Fruit fly (Drosophila melanogaster): ENCODE data around the gene Tim17a2.
A peak's percentile ranks its signal among the peaks of the same experiment; 100 is the strongest.

The Tim17a2 gene

DNA sequence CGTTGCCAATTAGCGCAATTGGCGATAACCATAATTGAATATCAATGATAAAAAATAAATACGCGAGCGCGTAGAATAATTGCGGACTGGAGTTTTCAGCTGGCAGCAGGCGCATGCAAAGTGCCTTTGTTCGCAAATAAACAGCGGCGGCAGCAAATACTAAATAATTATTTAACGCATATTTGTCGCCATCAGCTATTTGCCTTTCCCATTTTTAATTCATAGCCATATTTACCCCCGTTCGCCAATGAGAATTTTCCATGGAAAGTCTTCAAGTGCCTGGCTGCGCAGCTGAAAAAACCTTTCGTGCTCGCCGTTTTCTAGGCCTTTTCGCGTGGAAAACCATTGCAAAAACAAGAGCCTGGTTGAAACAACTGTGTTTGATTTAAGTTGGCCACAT lies 39.4 kb upstream of the Tim17a2 start (continued):
- TF ChIP-seq CG6808 (GFP tag; optimal IDR thresholded peaks at IDR 0.05) (no peak), spab (GFP tag; optimal IDR thresholded peaks at IDR 0.05) (no peak), CG11294 (GFP tag; IDR thresholded peaks at IDR 0.05) (no peak), vri (GFP tag; optimal IDR thresholded peaks at IDR 0.05) (peak; percentile 29), Met (GFP tag; optimal IDR thresholded peaks at IDR 0.05) (peak; percentile 16), CG34406 (GFP tag; optimal IDR thresholded peaks at IDR 0.05) (no peak), CG3032 (tag; optimal IDR thresholded peaks at IDR 0.05) (no peak), topi (GFP tag; optimal IDR thresholded peaks at IDR 0.05) (no peak), CG6854 (GFP tag; optimal IDR thresholded peaks at IDR 0.05) (peak; percentile 17)

DNA sequence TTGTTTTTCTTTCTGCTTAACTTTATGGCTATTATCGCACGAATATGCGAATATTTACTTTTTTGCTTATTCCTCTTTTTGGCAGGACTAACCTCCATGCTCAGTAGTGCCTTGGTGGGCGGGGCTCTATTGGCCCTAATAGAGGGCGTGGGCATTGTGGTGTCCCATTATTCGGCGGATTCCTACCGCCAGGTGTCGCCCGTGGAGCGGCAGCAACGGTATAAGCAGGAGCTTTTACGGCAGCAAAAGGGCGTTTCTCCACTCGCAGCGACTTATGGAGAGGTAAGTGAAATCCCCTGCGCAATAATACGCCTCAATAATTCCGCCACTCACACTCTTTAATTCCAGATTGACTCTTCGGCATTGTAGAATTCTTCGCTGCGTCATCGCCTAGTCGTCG lies 38.1 kb upstream of the Tim17a2 start:
- no peak for TF ChIP-seq CG16779 (tag; optimal IDR thresholded peaks at IDR 0.05)
- peak; percentile 33 for TF ChIP-seq CG3919 (GFP tag; optimal IDR thresholded peaks at IDR 0.05)
- no peak for TF ChIP-seq CG8119 (GFP tag; IDR thresholded peaks at IDR 0.05)
- peak; percentile 0 for TF ChIP-seq CG1621 (tag; optimal IDR thresholded peaks at IDR 0.05)
- peak; percentile 26 for TF ChIP-seq svp (GFP tag)
- no peak for TF ChIP-seq Blimp-1 (GFP tag; optimal IDR thresholded peaks at IDR 0.05)
- peak; percentile 57 for TF ChIP-seq Eip78C (GFP tag)
- no peak for TF ChIP-seq CG11902 (GFP tag; optimal IDR thresholded peaks at IDR 0.05)
- TF ChIP-seq lz (GFP tag; optimal IDR thresholded peaks at IDR 0.05): peak; percentile 19
- no peak for TF ChIP-seq ss (GFP tag; optimal IDR thresholded peaks at IDR 0.05)
- TF ChIP-seq CG6854 (GFP tag; optimal IDR thresholded peaks at IDR 0.05): peak; percentile 8
- TF ChIP-seq CG6163 (GFP tag; IDR thresholded peaks at IDR 0.05): peak; percentile 39; the same call in 1 of the 3 replicates
- no peak for TF ChIP-seq CG11294 (GFP tag; IDR thresholded peaks at IDR 0.05)
- TF ChIP-seq CG4318 (GFP tag; optimal IDR thresholded peaks at IDR 0.05): no peak
- peak; percentile 21 for TF ChIP-seq CG7368 (GFP tag; optimal IDR thresholded peaks at IDR 0.05)
- no peak for TF ChIP-seq esn (GFP tag; optimal IDR thresholded peaks at IDR 0.05)

DNA sequence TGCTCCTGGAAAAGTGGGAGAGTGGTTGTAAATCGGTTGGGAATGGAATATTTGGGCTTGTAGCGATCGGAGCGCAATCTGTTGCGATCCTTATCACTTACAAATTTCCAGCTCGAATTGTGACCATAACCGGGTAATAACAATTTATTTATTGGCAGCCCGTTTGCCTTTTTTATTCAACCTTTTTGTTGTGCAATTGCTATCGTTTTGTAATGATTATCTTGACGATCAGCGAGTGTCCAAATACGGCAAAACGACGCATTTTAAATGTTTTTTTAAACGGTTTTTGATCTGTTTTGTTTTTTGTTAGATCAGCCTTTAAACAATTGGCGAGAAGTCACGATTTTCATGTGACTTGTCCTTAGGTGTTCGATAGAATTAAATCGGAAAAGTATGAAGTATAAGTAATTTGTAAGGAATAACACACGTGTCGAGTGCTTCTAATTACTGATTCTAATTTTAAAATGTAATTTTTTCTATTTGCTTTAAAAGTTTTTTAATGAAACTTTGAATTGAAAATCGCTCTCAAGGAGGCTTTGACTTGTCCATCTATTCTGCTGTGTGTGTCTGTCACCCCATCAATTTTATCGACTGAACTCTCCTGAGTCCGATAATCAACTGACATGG lies 37.2 kb upstream of the Tim17a2 start, which contains the start of gene Tim17b1:
Gene Tim17b1 (plus strand): TSS at position 577 of the 627 bp plus-strand sequence.
- TF ChIP-seq Ets96B (tag; optimal IDR thresholded peaks at IDR 0.05) (no peak), Eip78C (GFP tag) (peak; percentile 47), salr (GFP tag; optimal IDR thresholded peaks at IDR 0.05) (no peak), CG10669 (GFP tag; optimal IDR thresholded peaks at IDR 0.05) (no peak), CG6163 (GFP tag; IDR thresholded peaks at IDR 0.05) (no peak), CG6854 (GFP tag; optimal IDR thresholded peaks at IDR 0.05) (no peak), CG8319 (GFP tag; optimal IDR thresholded peaks at IDR 0.05) (no peak), CG32006 (GFP tag; optimal IDR thresholded peaks at IDR 0.05) (no peak), CG8632 (GFP tag; optimal IDR thresholded peaks at IDR 0.05) (no peak), CG10631 (GFP tag; optimal IDR thresholded peaks at IDR 0.05) (no peak), CG16779 (tag; optimal IDR thresholded peaks at IDR 0.05) (no peak), CG6808 (GFP tag; optimal IDR thresholded peaks at IDR 0.05) (no peak), fd85E (GFP tag; optimal IDR thresholded peaks at IDR 0.05) (no peak), Sox14 (GFP tag; optimal IDR thresholded peaks at IDR 0.05) (no peak), vri (GFP tag; optimal IDR thresholded peaks at IDR 0.05) (peak; percentile 75), Blimp-1 (GFP tag; optimal IDR thresholded peaks at IDR 0.05) (no peak), CG6276 (GFP tag; optimal IDR thresholded peaks at IDR 0.05) (no peak)

DNA sequence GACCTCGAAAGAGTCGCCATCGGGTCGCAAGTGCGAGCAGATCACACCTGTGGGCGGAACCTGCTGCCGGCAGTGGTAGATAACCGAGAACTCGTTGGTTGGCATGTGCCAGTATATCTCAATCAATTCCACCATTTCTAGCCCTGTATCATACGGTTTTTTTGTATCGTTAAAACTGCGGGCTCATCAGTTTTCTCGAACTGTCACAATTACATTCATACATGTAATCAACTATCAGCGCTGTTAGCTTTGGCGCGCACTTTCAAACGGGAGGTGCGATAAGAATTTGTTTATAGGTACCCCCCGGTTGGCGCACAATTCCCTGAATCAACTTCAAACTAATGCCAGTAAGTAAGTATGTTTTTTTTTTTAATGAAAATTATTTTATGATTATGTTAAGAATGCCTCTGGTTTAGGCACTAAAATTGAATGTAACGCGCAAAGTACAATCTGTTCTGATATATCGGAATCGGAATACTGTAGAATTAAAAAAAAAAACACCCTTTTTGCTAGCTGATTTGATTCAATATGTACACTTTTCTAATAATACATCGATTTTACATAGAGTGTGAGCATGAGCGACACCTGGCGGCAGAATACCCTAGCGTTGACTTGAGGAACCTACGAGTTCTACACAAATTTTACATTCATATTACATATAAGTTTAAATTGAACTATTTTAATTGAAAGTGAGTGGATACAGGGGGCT lies 36.3 kb upstream of the Tim17a2 start:
- TF ChIP-seq Hr39 (GFP tag; optimal IDR thresholded peaks at IDR 0.05): peak; percentile 61
- TF ChIP-seq fkh (GFP tag; optimal IDR thresholded peaks at IDR 0.05): peak; percentile 54
- TF ChIP-seq esn (GFP tag; optimal IDR thresholded peaks at IDR 0.05): peak; percentile 54
- peak; percentile 46 for TF ChIP-seq Sox14 (GFP tag; optimal IDR thresholded peaks at IDR 0.05)
- no peak for TF ChIP-seq CG6808 (GFP tag; optimal IDR thresholded peaks at IDR 0.05)
- TF ChIP-seq Blimp-1 (GFP tag; optimal IDR thresholded peaks at IDR 0.05): peak; percentile 46
- no peak for TF ChIP-seq CG11762 (GFP tag; optimal IDR thresholded peaks at IDR 0.05; ENCODE audit: insufficient read depth)
- no peak for TF ChIP-seq CG34406 (GFP tag; optimal IDR thresholded peaks at IDR 0.05)
- peak; percentile 34 for TF ChIP-seq Ets21C (GFP tag; optimal IDR thresholded peaks at IDR 0.05)
- TF ChIP-seq CG10631 (GFP tag; optimal IDR thresholded peaks at IDR 0.05): peak; percentile 48
- TF ChIP-seq lz (GFP tag; optimal IDR thresholded peaks at IDR 0.05): peak; percentile 48
- peak; percentile 11 for TF ChIP-seq svp (GFP tag)
- TF ChIP-seq Eip78C (GFP tag): peak; percentile 61
- peak; percentile 55 for TF ChIP-seq cyc (GFP tag; optimal IDR thresholded peaks at IDR 0.05)
- no peak for TF ChIP-seq dsx (GFP tag; optimal IDR thresholded peaks at IDR 0.05; ENCODE audit: poor library complexity, severe bottlenecking)
- TF ChIP-seq net (GFP tag; optimal IDR thresholded peaks at IDR 0.05): no peak
- TF ChIP-seq acj6 (GFP tag; optimal IDR thresholded peaks at IDR 0.05): peak; percentile 49
- no peak for TF ChIP-seq Smox (GFP tag; optimal IDR thresholded peaks at IDR 0.05)
- peak; percentile 69 for TF ChIP-seq CG31627 (GFP tag; optimal IDR thresholded peaks at IDR 0.05)
